Fruit fly (Drosophila melanogaster) whole organism, wandering third instar larva: ENCODE results near the gene CG31922.

Source experiments
- Hr78 ChIP-seq: fragments of >200 bp; optimal IDR thresholded peaks from 2 replicates; lab custom pipeline; 2017; ENCODE audit warnings: missing biosample characterization, missing genetic modification characterization
- Myc ChIP-seq: fragments of >200 bp; optimal IDR thresholded peaks from 2 replicates; lab custom pipeline; 2017
- OdsH ChIP-seq: fragments of 200-800 bp; sonication (Bioruptor generic); optimal IDR thresholded peaks from 2 replicates; lab custom pipeline; 2016; ENCODE audit warnings: missing biosample characterization, mild to moderate bottlenecking, missing genetic modification characterization
- dl ChIP-seq, 2 experiments: fragments of 175-275, 200-275 bp in 1 of 2; fragments of 200-275 bp in 1 of 2; sonication (Bioruptor generic); optimal IDR thresholded peaks; lab custom pipeline; 2018; ENCODE audit warnings: mild to moderate bottlenecking in 2 of 2, missing biosample characterization in 2 of 2, missing genetic modification characterization in 2 of 2, moderate library complexity in 2 of 2; ENCODE audit not compliant: partially characterized antibody in 2 of 2, insufficient read depth in 1 of 2
- fru ChIP-seq: fragments of 200-800 bp; sonication (Bioruptor generic); optimal IDR thresholded peaks from 3 replicates; lab custom pipeline; 2016; ENCODE audit warnings: missing biosample characterization, mild to moderate bottlenecking, missing genetic modification characterization
- pan ChIP-seq: fragments of >200 bp; optimal IDR thresholded peaks from 2 replicates; lab custom pipeline; 2017

- TF ChIP-seq OdsH (GFP tag; lab: Kevin White, UChicago) (no peak), fru (GFP tag; lab: Kevin White, UChicago) (no peak), Myc (lab: Kevin White, UChicago) (no peak), Hr78 (GFP tag; lab: Kevin White, UChicago) (no peak), dl (GFP tag; optimal IDR thresholded peaks at IDR 0.05; lab: Kevin White, UChicago; ENCODE audit: insufficient read depth in 1 of 2, partially characterized antibody in 2 of 2) (no peak), pan (lab: Kevin White, UChicago) (no peak)
Observed at dm6 chr2L:1122711-1122960, 47.3 kb upstream of the CG31922 start.
